Fruit fly (Drosophila melanogaster) whole organism, embryonic: ENCODE measurements around the gene Rpn11.

Experiments
- Atf6 ChIP-seq: fragments of 200-800 bp; sonication (Bioruptor generic); IDR thresholded peaks from 2 replicates; pipeline ENCODE4 v1.3.6; 2022; ENCODE audit warnings: missing biosample characterization, missing genetic modification characterization
- CG10267 ChIP-seq: fragments of 200-800 bp; sonication (Bioruptor generic); optimal IDR thresholded peaks from 2 replicates; lab custom pipeline; 2018; ENCODE audit warnings: missing biosample characterization, mild to moderate bottlenecking, missing genetic modification characterization, moderate library complexity
- CG11723 ChIP-seq: fragments of 200-800 bp; sonication (Bioruptor generic); optimal IDR thresholded peaks from 2 replicates; lab custom pipeline; 2017; ENCODE audit warnings: missing biosample characterization, mild to moderate bottlenecking, missing genetic modification characterization
- CG12155 ChIP-seq: fragments of 200-800 bp; sonication (Bioruptor generic); optimal IDR thresholded peaks from 3 replicates; lab custom pipeline; 2016; ENCODE audit warnings: missing biosample characterization, missing genetic modification characterization
- CG12219 ChIP-seq: fragments of 200-800 bp; sonication (Bioruptor generic); optimal IDR thresholded peaks from 3 replicates; lab custom pipeline; 2018; ENCODE audit warnings: missing biosample characterization, mild to moderate bottlenecking, missing genetic modification characterization
- CG12299 ChIP-seq: fragments of 200-800 bp; sonication (Bioruptor generic); optimal IDR thresholded peaks from 2 replicates; lab custom pipeline; 2018; ENCODE audit warnings: missing biosample characterization, mild to moderate bottlenecking, missing genetic modification characterization
- CG14710 ChIP-seq: fragments of 200-800 bp; sonication (Bioruptor generic); optimal IDR thresholded peaks from 3 replicates; lab custom pipeline; 2019; ENCODE audit warnings: missing biosample characterization, mild to moderate bottlenecking, missing genetic modification characterization, moderate library complexity
- CG14965 ChIP-seq: fragments of 200-800 bp; sonication (Bioruptor generic); optimal IDR thresholded peaks from 2 replicates; lab custom pipeline; 2016; ENCODE audit warnings: missing biosample characterization, missing genetic modification characterization, borderline replicate concordance
- CG18476 ChIP-seq: fragments of 200-800 bp; sonication (Bioruptor generic); optimal IDR thresholded peaks from 2 replicates; lab custom pipeline; 2016; ENCODE audit warnings: missing biosample characterization, mild to moderate bottlenecking, missing genetic modification characterization
- CG2116 ChIP-seq: fragments of 200-800 bp; sonication (Bioruptor generic); optimal IDR thresholded peaks from 3 replicates; lab custom pipeline; 2018; ENCODE audit warnings: missing biosample characterization, mild to moderate bottlenecking, missing genetic modification characterization
- CG3065 ChIP-seq: fragments of 200-800 bp; sonication (Bioruptor generic); optimal IDR thresholded peaks from 2 replicates; lab custom pipeline; 2016; ENCODE audit warnings: missing biosample characterization, missing genetic modification characterization
- CG3281 ChIP-seq: fragments of 200-800 bp; sonication (Bioruptor generic); optimal IDR thresholded peaks from 3 replicates; lab custom pipeline; 2017; ENCODE audit warnings: missing biosample characterization, mild to moderate bottlenecking, missing genetic modification characterization
- CG3995 ChIP-seq: fragments of 200-800 bp; sonication (Bioruptor generic); optimal IDR thresholded peaks from 3 replicates; lab custom pipeline; 2016; ENCODE audit warnings: missing biosample characterization, missing genetic modification characterization
- CG6654 ChIP-seq: fragments of 200-800 bp; sonication (Bioruptor generic); optimal IDR thresholded peaks from 2 replicates; lab custom pipeline; 2017; ENCODE audit warnings: missing biosample characterization, mild to moderate bottlenecking, missing genetic modification characterization
- CG6813 ChIP-seq: fragments of 200-800 bp; sonication (Bioruptor generic); optimal IDR thresholded peaks from 2 replicates; lab custom pipeline; 2017; ENCODE audit warnings: missing biosample characterization, missing genetic modification characterization, mild to moderate bottlenecking, moderate library complexity, missing genetic modification reagents
- CG9727 ChIP-seq: fragments of 200-800 bp; sonication (Bioruptor generic); optimal IDR thresholded peaks from 3 replicates; lab custom pipeline; 2017; ENCODE audit warnings: missing biosample characterization, mild to moderate bottlenecking, missing genetic modification characterization
- CG9932 ChIP-seq: fragments of 200-800 bp; sonication (Bioruptor generic); IDR thresholded peaks from 2 replicates; pipeline ENCODE4 v1.3.6; 2022; ENCODE audit warnings: missing biosample characterization, missing genetic modification characterization
- Camta ChIP-seq: fragments of 200-800 bp; sonication (Bioruptor generic); optimal IDR thresholded peaks from 2 replicates; lab custom pipeline; 2016; ENCODE audit warnings: missing biosample characterization, missing genetic modification characterization
- Dll ChIP-seq: fragments of 200-800 bp; sonication (Bioruptor generic); IDR thresholded peaks from 4 replicates; pipeline ENCODE4 v1.3.6; 2022; ENCODE audit warnings: missing biosample characterization, missing genetic modification characterization; ENCODE audit not compliant: partially characterized antibody
- Ets65A ChIP-seq: fragments of 200-800 bp; sonication (Bioruptor generic); peaks from one replicate; lab custom pipeline; 2016; ENCODE audit warnings: missing biosample characterization, missing genetic modification characterization
- Fer3 ChIP-seq: fragments of 200-800 bp; sonication (Bioruptor generic); optimal IDR thresholded peaks from 2 replicates; lab custom pipeline; 2018; ENCODE audit warnings: missing biosample characterization, mild to moderate bottlenecking, missing genetic modification characterization, moderate library complexity
- Hr39 ChIP-seq: fragments of >200 bp; optimal IDR thresholded peaks from 2 replicates; lab custom pipeline; 2017
- Nf-YC ChIP-seq: fragments of 200-800 bp; optimal IDR thresholded peaks from 3 replicates; lab custom pipeline; 2019; ENCODE audit warnings: missing biosample characterization, mild to moderate bottlenecking, missing genetic modification characterization, moderate library complexity
- Oaz ChIP-seq: fragments of 200-800 bp; sonication (Bioruptor generic); IDR thresholded peaks from 2 replicates; pipeline ENCODE4 v1.3.6; 2022; ENCODE audit warnings: missing biosample characterization, missing genetic modification characterization
- Sox100B ChIP-seq: fragments of 200-800 bp; sonication (Bioruptor generic); optimal IDR thresholded peaks from 3 replicates; lab custom pipeline; 2018; ENCODE audit warnings: missing biosample characterization, mild to moderate bottlenecking, missing genetic modification characterization
- Usf ChIP-seq: fragments of 200-800 bp; sonication (Bioruptor generic); optimal IDR thresholded peaks from 2 replicates; lab custom pipeline; 2017; ENCODE audit warnings: missing genotype, missing biosample characterization, missing genetic modification characterization
- Xbp1 ChIP-seq: fragments of 200-800 bp; sonication (Bioruptor generic); optimal IDR thresholded peaks from 3 replicates; lab custom pipeline; 2016; ENCODE audit warnings: missing biosample characterization, mild to moderate bottlenecking, missing genetic modification characterization
- ap ChIP-seq: fragments of 200-800 bp; sonication (Bioruptor generic); IDR thresholded peaks from 2 replicates; pipeline ENCODE4 v1.3.6; 2022; ENCODE audit warnings: missing biosample characterization, missing genetic modification characterization
- cg ChIP-seq: fragments of 200-800 bp; sonication (Bioruptor generic); optimal IDR thresholded peaks from 3 replicates; lab custom pipeline; 2019; ENCODE audit warnings: missing biosample characterization, mild to moderate bottlenecking, missing genetic modification characterization, moderate library complexity
- chm ChIP-seq: fragments of 200-800 bp; sonication (Bioruptor generic); IDR thresholded peaks from 2 replicates; pipeline ENCODE4 v1.3.6; 2022; ENCODE audit warnings: missing biosample characterization, missing genetic modification characterization
- croc ChIP-seq: fragments of 200-800 bp; sonication (Bioruptor generic); conservative IDR thresholded peaks from 3 replicates; pipeline ENCODE4 v1.3.6; 2022; ENCODE audit warnings: missing biosample characterization, missing genetic modification characterization
- dm ChIP-seq: fragments of 200-800 bp; sonication (Bioruptor generic); optimal IDR thresholded peaks from 3 replicates; lab custom pipeline; 2016; ENCODE audit warnings: missing biosample characterization, missing genetic modification characterization
- dpn ChIP-seq, 2 experiments: fragments of 200-800 bp; sonication (Bioruptor generic); optimal IDR thresholded peaks; 3 replicates each; lab custom pipeline; 2016; ENCODE audit warnings: missing biosample characterization in 2 of 2, missing genetic modification characterization in 2 of 2
- dysf ChIP-seq: fragments of 200-800 bp; sonication (Bioruptor generic); IDR thresholded peaks from 3 replicates; pipeline ENCODE4 v1.3.6; 2022; ENCODE audit warnings: missing biosample characterization, missing genetic modification characterization
- eyg ChIP-seq: fragments of 200-800 bp; sonication (Bioruptor generic); optimal IDR thresholded peaks from 3 replicates; lab custom pipeline; 2016; ENCODE audit warnings: missing biosample characterization, missing genetic modification characterization
- fd96Cb ChIP-seq: fragments of 200-800 bp; sonication (Bioruptor generic); optimal IDR thresholded peaks from 2 replicates; lab custom pipeline; 2018; ENCODE audit warnings: missing biosample characterization, mild to moderate bottlenecking, missing genetic modification characterization, moderate library complexity
- hb ChIP-seq: fragments of 200-800 bp; sonication (Bioruptor generic); IDR thresholded peaks from 3 replicates; pipeline ENCODE4 v1.3.6; 2022; ENCODE audit warnings: missing biosample characterization, missing genetic modification characterization; ENCODE audit not compliant: partially characterized antibody
- jing ChIP-seq: fragments of 200-800 bp; sonication (Bioruptor generic); optimal IDR thresholded peaks from 2 replicates; lab custom pipeline; 2018; ENCODE audit warnings: missing biosample characterization, mild to moderate bottlenecking, missing genetic modification characterization
- kni ChIP-seq: fragments of 200-800 bp; sonication (Bioruptor generic); optimal IDR thresholded peaks from 3 replicates; lab custom pipeline; 2017; ENCODE audit warnings: mild to moderate bottlenecking, missing biosample characterization, missing genetic modification reagents, missing genetic modification characterization
- mirr ChIP-seq: fragments of 200-800 bp; sonication (Bioruptor generic); optimal IDR thresholded peaks from 3 replicates; lab custom pipeline; 2018; ENCODE audit warnings: missing biosample characterization, mild to moderate bottlenecking, missing genetic modification characterization
- onecut ChIP-seq: fragments of 200-800 bp; sonication (Bioruptor generic); IDR thresholded peaks from 2 replicates; pipeline ENCODE4 v1.3.6; 2022; ENCODE audit warnings: missing biosample characterization, missing genetic modification characterization
- otp ChIP-seq: fragments of 200-800 bp; sonication (Bioruptor generic); IDR thresholded peaks from 3 replicates; pipeline ENCODE4, ENCODE4 v1.3.6; 2022; ENCODE audit warnings: missing biosample characterization, missing genetic modification characterization
- pum ChIP-seq: fragments of 200-800 bp; sonication (Bioruptor generic); optimal IDR thresholded peaks from 2 replicates; lab custom pipeline; 2016; ENCODE audit warnings: missing biosample characterization, missing genetic modification characterization
- run ChIP-seq: fragments of 200-800 bp; sonication (Bioruptor generic); optimal IDR thresholded peaks from 3 replicates; lab custom pipeline; 2018; ENCODE audit warnings: missing biosample characterization, mild to moderate bottlenecking, missing genetic modification characterization
- scrt ChIP-seq: fragments of 200-800 bp; sonication (Bioruptor generic); optimal IDR thresholded peaks from 2 replicates; lab custom pipeline; 2018; ENCODE audit warnings: missing biosample characterization, mild to moderate bottlenecking, missing genetic modification characterization, moderate library complexity
- seq ChIP-seq: fragments of 200-800 bp; sonication (Bioruptor generic); IDR thresholded peaks from 2 replicates; pipeline ENCODE4 v1.3.6; 2022; ENCODE audit warnings: missing biosample characterization, missing genetic modification characterization
- sqz ChIP-seq: fragments of 200-800 bp; sonication (Bioruptor generic); optimal IDR thresholded peaks from 3 replicates; lab custom pipeline; 2018; ENCODE audit warnings: missing biosample characterization, mild to moderate bottlenecking, missing genetic modification characterization
- trh ChIP-seq: fragments of 200-800 bp; sonication (Bioruptor generic); optimal IDR thresholded peaks from 2 replicates; lab custom pipeline; 2016; ENCODE audit warnings: missing biosample characterization, missing genetic modification characterization
- vnd ChIP-seq: fragments of 200-800 bp; sonication (Bioruptor generic); IDR thresholded peaks from 3 replicates; pipeline ENCODE4 v1.3.6; 2022; ENCODE audit warnings: missing biosample characterization, missing genetic modification characterization; ENCODE audit not compliant: partially characterized antibody
- zen2 ChIP-seq: fragments of 200-800 bp; sonication (Bioruptor generic); IDR thresholded peaks from 3 replicates; pipeline ENCODE4 v1.3.6; 2022; ENCODE audit warnings: missing biosample characterization, missing genetic modification characterization; ENCODE audit not compliant: partially characterized antibody

Gene Rpn11

dm6 chr2L:5107626-5108272, 48.2 kb upstream of the Rpn11 start (continued):
- TF ChIP-seq CG3995 (GFP tag; lab: Kevin White, UChicago) (peak; percentile 79), CG6654 (GFP tag; lab: Kevin White, UChicago) (peak; percentile 83), zen2 (GFP tag; lab: Robert Waterston, UW) (no peak), onecut (GFP tag; lab: Robert Waterston, UW) (peak; percentile 85), CG12299 (tag; lab: Kevin White, UChicago) (peak; percentile 82), dysf (GFP tag; lab: Robert Waterston, UW) (peak; percentile 97), fd96Cb (tag; lab: Kevin White, UChicago) (peak; percentile 94), Nf-YC (tag; lab: Kevin White, UChicago) (peak; percentile 77), CG2116 (GFP tag; lab: Kevin White, UChicago) (peak; percentile 68), Usf (GFP tag; lab: Kevin White, UChicago) (peak; percentile 94), Fer3 (tag; lab: Kevin White, UChicago) (peak; percentile 94), Hr39 (lab: Kevin White, UChicago) (no peak), scrt (peak; percentile 89), eyg (GFP tag; lab: Kevin White, UChicago) (peak; percentile 97), mirr (no peak), CG9932 (GFP tag; lab: Robert Waterston, UW) (peak; percentile 98), sqz (GFP tag; lab: Kevin White, UChicago) (peak; percentile 69), jing (GFP tag; lab: Kevin White, UChicago) (peak; percentile 93), kni (peak; percentile 13), CG12155 (GFP tag; lab: Kevin White, UChicago) (peak; percentile 96), seq (GFP tag; lab: Robert Waterston, UW) (peak; percentile 94), Atf6 (GFP tag; lab: Robert Waterston, UW) (peak; percentile 96), CG12219 (GFP tag; lab: Kevin White, UChicago) (peak; percentile 78), otp (GFP tag; lab: Robert Waterston, UW) (peak; percentile 88), Sox100B (peak; percentile 93), pum (GFP tag; lab: Kevin White, UChicago) (peak; percentile 97), CG10267 (tag; lab: Kevin White, UChicago) (peak; percentile 84), cg (GFP tag; lab: Kevin White, UChicago) (no peak), chm (GFP tag; lab: Robert Waterston, UW) (peak; percentile 74), CG6813 (GFP tag; lab: Kevin White, UChicago) (peak; percentile 92), run (tag; lab: Kevin White, UChicago) (peak; percentile 86), dm (GFP tag; lab: Kevin White, UChicago) (peak; percentile 93), CG14710 (tag; lab: Kevin White, UChicago) (peak; percentile 86), Xbp1 (peak; percentile 97), CG14965 (GFP tag; lab: Kevin White, UChicago) (peak; percentile 76), trh (peak; percentile 72), hb (GFP tag; lab: Robert Waterston, UW) (no peak), dpn (GFP tag; optimal IDR thresholded peaks at IDR 0.05; lab: Kevin White, UChicago) (peak; percentile 98 to 99), croc (GFP tag; lab: Robert Waterston, UW) (peak; percentile 87), Camta (GFP tag; lab: Kevin White, UChicago) (peak; percentile 98), ap (GFP tag; lab: Robert Waterston, UW) (peak; percentile 93), CG3281 (peak; percentile 95), CG9727 (GFP tag; lab: Kevin White, UChicago) (peak; percentile 93), CG18476 (peak; percentile 88), Dll (GFP tag; lab: Robert Waterston, UW) (no peak), Oaz (peak; percentile 91), CG11723 (peak; percentile 88), vnd (GFP tag; lab: Robert Waterston, UW) (no peak), CG3065 (GFP tag; lab: Kevin White, UChicago) (peak; percentile 87), Ets65A (peak; percentile 99)
